Worm (Caenorhabditis elegans) whole organism, L4 larva: Measurements from ENCODE around the gene glrx-5.

Experiments used
- ZK546.5 ChIP-seq, 2 experiments: sonication (generic microtip); optimal IDR thresholded peaks; 2 replicates each; lab custom pipeline; 2017; ENCODE audit warnings: missing biosample characterization in 2 of 2, missing genetic modification characterization in 2 of 2
- fos-1 ChIP-seq: fragments of 150-350 bp; optimal IDR thresholded peaks from 2 replicates; lab custom pipeline; 2014; ENCODE audit warnings: missing biosample characterization, missing genetic modification characterization
- lin-39 ChIP-seq: fragments of 150-350 bp; optimal IDR thresholded peaks from 2 replicates; lab custom pipeline; 2014; ENCODE audit warnings: missing biosample characterization, missing genetic modification reagents, missing genetic modification characterization
- nhr-25 ChIP-seq: sonication (generic microtip); optimal IDR thresholded peaks from 2 replicates; lab custom pipeline; 2017; ENCODE audit warnings: missing genetic modification characterization, mild to moderate bottlenecking, missing compliant biosample characterization, antibody characterized with exemption, moderate library complexity, borderline replicate concordance; ENCODE audit not compliant: insufficient read depth
- nhr-28 ChIP-seq: fragments of 150-350 bp; optimal IDR thresholded peaks from 2 replicates; lab custom pipeline; 2014; ENCODE audit warnings: missing biosample characterization, missing genetic modification characterization
- nhr-6 ChIP-seq: fragments of 150-350 bp; optimal IDR thresholded peaks from 2 replicates; lab custom pipeline; 2014; ENCODE audit warnings: missing biosample characterization, missing genetic modification characterization
- nhr-76 ChIP-seq: fragments of 150-350 bp; optimal IDR thresholded peaks from 2 replicates; lab custom pipeline; 2014; ENCODE audit warnings: missing biosample characterization, missing genetic modification characterization
- sdz-12 ChIP-seq: fragments of 200-800 bp; sonication (Bioruptor generic); optimal IDR thresholded peaks from 2 replicates; lab custom pipeline; 2018; ENCODE audit warnings: mild to moderate bottlenecking, missing genetic modification characterization, missing compliant biosample characterization
- snpc-4 ChIP-seq: fragments of 150-350 bp; optimal IDR thresholded peaks from 2 replicates; lab custom pipeline; 2014; ENCODE audit warnings: missing biosample characterization, missing genetic modification characterization

ce11 chrIII:12411668-12412067 lies 38.0 kb upstream of the glrx-5 start:
- no peak for TF ChIP-seq sdz-12 (GFP tag; lab: Kevin White, UChicago)
- TF ChIP-seq lin-39 (tag; lab: Kevin White, UChicago): no peak
- no peak for TF ChIP-seq nhr-25 (tag; lab: Kevin White, UChicago)
- no peak for TF ChIP-seq ZK546.5 (tag; optimal IDR thresholded peaks at IDR 0.05; lab: Kevin White, UChicago)
- TF ChIP-seq nhr-6 (tag; lab: Kevin White, UChicago): no peak
- no peak for TF ChIP-seq snpc-4
- no peak for TF ChIP-seq fos-1 (tag; lab: Kevin White, UChicago)
- TF ChIP-seq nhr-76 (tag; lab: Kevin White, UChicago): no peak
- no peak for TF ChIP-seq nhr-28 (tag; lab: Kevin White, UChicago)
